Worm (Caenorhabditis elegans) whole organism, L1 larva: Measurements from ENCODE around the gene stdh-2.
A peak's percentile ranks its signal among the peaks of the same experiment; 100 is the strongest.

ENCODE experiments used
- C34B4.2 ChIP-seq: sonication (generic microtip); optimal IDR thresholded peaks from 2 replicates; lab custom pipeline; 2017; ENCODE audit warnings: mild to moderate bottlenecking, missing genetic modification characterization, missing compliant biosample characterization
- blmp-1 ChIP-seq: fragments of 150-350 bp; optimal IDR thresholded peaks from 2 replicates; lab custom pipeline; 2014; ENCODE audit warnings: missing biosample characterization, missing genetic modification characterization
- ceh-63 ChIP-seq: fragments of 200-800 bp; sonication (Bioruptor generic); optimal IDR thresholded peaks from 2 replicates; lab custom pipeline; 2018; ENCODE audit warnings: mild to moderate bottlenecking, missing genetic modification characterization, missing compliant biosample characterization
- ceh-82 ChIP-seq, 3 experiments: fragments of 150-350 bp in 1 of 3; sonication (generic microtip) in 2 of 3; optimal IDR thresholded peaks; 2 replicates each; lab custom pipeline; 2014 to 2017; ENCODE audit warnings: missing biosample characterization in 3 of 3, missing genetic modification characterization in 3 of 3
- ceh-90 ChIP-seq: sonication (generic microtip); optimal IDR thresholded peaks from 2 replicates; lab custom pipeline; 2016; ENCODE audit warnings: missing genetic modification characterization, missing compliant biosample characterization
- dpl-1 ChIP-seq, 3 experiments: fragments of 150-350 bp in 2 of 3; sonication (generic microtip) in 1 of 3; optimal IDR thresholded peaks; 2 replicates each; lab custom pipeline; 2014 to 2017; ENCODE audit warnings: missing biosample characterization in 3 of 3, missing genetic modification characterization in 3 of 3, missing genetic modification reagents in 3 of 3
- elt-2 ChIP-seq: sonication (generic microtip); optimal IDR thresholded peaks from 2 replicates; lab custom pipeline; 2016; ENCODE audit warnings: missing genetic modification characterization, mild to moderate bottlenecking, inconsistent platforms, missing compliant biosample characterization, missing genetic modification reagents
- elt-3 ChIP-seq, 6 experiments: fragments of 150-350 bp in 1 of 6; sonication (generic microtip); optimal IDR thresholded peaks; 2 replicates each; lab custom pipeline; 2017 to 2018; ENCODE audit warnings: missing biosample characterization in 6 of 6, missing genetic modification characterization in 6 of 6, inconsistent platforms in 1 of 6
- ets-5 ChIP-seq: fragments of 200-800 bp; sonication (Bioruptor generic); IDR thresholded peaks from 2 replicates; pipeline ENCODE4 v1.3.6; 2022; ENCODE audit warnings: missing genetic modification characterization, missing compliant biosample characterization
- fkh-10 ChIP-seq: sonication (generic microtip); optimal IDR thresholded peaks from 2 replicates; lab custom pipeline; 2017; ENCODE audit warnings: missing biosample characterization, missing genetic modification reagents, missing genetic modification characterization
- grh-1 ChIP-seq: fragments of 200-800 bp; sonication (Bioruptor generic); IDR thresholded peaks from 2 replicates; pipeline ENCODE4 v1.3.6; 2022; ENCODE audit warnings: missing genetic modification reagents, missing genetic modification characterization, missing compliant biosample characterization
- hlh-17 ChIP-seq: fragments of 200-800 bp; sonication (Bioruptor generic); optimal IDR thresholded peaks from 2 replicates; lab custom pipeline; 2018; ENCODE audit warnings: missing genetic modification characterization, mild to moderate bottlenecking, missing compliant biosample characterization, moderate library complexity, borderline replicate concordance
- hlh-4 ChIP-seq: sonication (generic microtip); optimal IDR thresholded peaks from 2 replicates; lab custom pipeline; 2016; ENCODE audit warnings: mild to moderate bottlenecking, missing genetic modification characterization, missing compliant biosample characterization
- isw-1 ChIP-seq: fragments of 200-800 bp; sonication (Bioruptor generic); IDR thresholded peaks from 2 replicates; pipeline ENCODE4 v1.3.6; 2022; ENCODE audit warnings: missing genetic modification characterization, missing compliant biosample characterization
- lin-13 ChIP-seq: fragments of 150-350 bp; optimal IDR thresholded peaks from 2 replicates; lab custom pipeline; 2014; ENCODE audit warnings: missing biosample characterization, missing genetic modification reagents, missing genetic modification characterization
- lin-35 ChIP-seq, 2 experiments: fragments of 150-350 bp; optimal IDR thresholded peaks; 2 replicates each; lab custom pipeline; 2014; ENCODE audit warnings: missing biosample characterization in 2 of 2, missing genetic modification characterization in 2 of 2, missing genetic modification reagents in 2 of 2
- lin-39 ChIP-seq: fragments of 150-350 bp; optimal IDR thresholded peaks from 2 replicates; lab custom pipeline; 2014; ENCODE audit warnings: missing biosample characterization, missing genetic modification reagents, missing genetic modification characterization
- lir-3 ChIP-seq: sonication (generic microtip); optimal IDR thresholded peaks from 2 replicates; lab custom pipeline; 2016; ENCODE audit warnings: mild to moderate bottlenecking, missing genetic modification characterization, moderate library complexity, missing compliant biosample characterization; ENCODE audit not compliant: poor library complexity
- mdl-1 ChIP-seq, 2 experiments: fragments of 150-350 bp; optimal IDR thresholded peaks; 2 replicates each; lab custom pipeline; 2014 to 2017; ENCODE audit warnings: missing biosample characterization in 2 of 2, missing genetic modification characterization in 2 of 2, inconsistent platforms in 1 of 2
- mef-2 ChIP-seq: fragments of 150-350 bp; optimal IDR thresholded peaks from 2 replicates; lab custom pipeline; 2014; ENCODE audit warnings: missing biosample characterization, missing genetic modification characterization
- mep-1 ChIP-seq: fragments of 150-350 bp; optimal IDR thresholded peaks from 2 replicates; lab custom pipeline; 2014; ENCODE audit warnings: missing biosample characterization, missing genetic modification characterization
- nhr-71 ChIP-seq: sonication (generic microtip); optimal IDR thresholded peaks from 2 replicates; lab custom pipeline; 2016; ENCODE audit warnings: mild to moderate bottlenecking, missing genetic modification characterization, moderate library complexity, missing compliant biosample characterization
- nhr-76 ChIP-seq: sonication (generic microtip); optimal IDR thresholded peaks from 2 replicates; lab custom pipeline; 2017; ENCODE audit warnings: missing biosample characterization, missing genetic modification characterization
- nhr-84 ChIP-seq: sonication (generic microtip); optimal IDR thresholded peaks from 2 replicates; lab custom pipeline; 2017; ENCODE audit warnings: missing biosample characterization, missing genetic modification characterization
- nhr-85 ChIP-seq: sonication (generic microtip); peaks from one replicate; lab custom pipeline; 2016; ENCODE audit warnings: missing genetic modification characterization, inconsistent platforms, missing compliant biosample characterization
- pqm-1 ChIP-seq: sonication (generic microtip); optimal IDR thresholded peaks from 3 replicates; lab custom pipeline; 2017; ENCODE audit warnings: missing biosample characterization, missing genetic modification characterization
- snu-23 ChIP-seq: sonication (generic microtip); optimal IDR thresholded peaks from 2 replicates; lab custom pipeline; 2016; ENCODE audit warnings: missing genetic modification characterization, missing compliant biosample characterization
- sup-37 ChIP-seq: fragments of 200-800 bp; sonication (Bioruptor generic); optimal IDR thresholded peaks from 2 replicates; lab custom pipeline; 2018; ENCODE audit warnings: mild to moderate bottlenecking, missing genetic modification characterization, missing compliant biosample characterization
- unc-30 ChIP-seq: sonication (generic microtip); optimal IDR thresholded peaks from 2 replicates; lab custom pipeline; 2017; ENCODE audit warnings: missing biosample characterization, missing genetic modification characterization
- unc-98 ChIP-seq: fragments of 200-800 bp; sonication (Bioruptor generic); IDR thresholded peaks from 2 replicates; pipeline ENCODE4 v1.3.6; 2022; ENCODE audit warnings: missing genetic modification characterization, missing compliant biosample characterization
- vab-15 ChIP-seq: sonication (generic microtip); optimal IDR thresholded peaks from 2 replicates; lab custom pipeline; 2017; ENCODE audit warnings: missing genotype, mild to moderate bottlenecking, missing genetic modification characterization, missing compliant biosample characterization
- xbp-1 ChIP-seq: sonication (generic microtip); optimal IDR thresholded peaks from 2 replicates; lab custom pipeline; 2016; ENCODE audit warnings: missing genetic modification characterization, missing compliant biosample characterization
- zag-1 ChIP-seq: fragments of 150-350 bp; optimal IDR thresholded peaks from 2 replicates; lab custom pipeline; 2014; ENCODE audit warnings: missing biosample characterization, missing genetic modification characterization
- zip-4 ChIP-seq: fragments of 200-800 bp; sonication (Bioruptor generic); optimal IDR thresholded peaks from 2 replicates; lab custom pipeline; 2018; ENCODE audit warnings: mild to moderate bottlenecking, missing genetic modification characterization, moderate library complexity, missing compliant biosample characterization

stdh-2 gene

DNA sequence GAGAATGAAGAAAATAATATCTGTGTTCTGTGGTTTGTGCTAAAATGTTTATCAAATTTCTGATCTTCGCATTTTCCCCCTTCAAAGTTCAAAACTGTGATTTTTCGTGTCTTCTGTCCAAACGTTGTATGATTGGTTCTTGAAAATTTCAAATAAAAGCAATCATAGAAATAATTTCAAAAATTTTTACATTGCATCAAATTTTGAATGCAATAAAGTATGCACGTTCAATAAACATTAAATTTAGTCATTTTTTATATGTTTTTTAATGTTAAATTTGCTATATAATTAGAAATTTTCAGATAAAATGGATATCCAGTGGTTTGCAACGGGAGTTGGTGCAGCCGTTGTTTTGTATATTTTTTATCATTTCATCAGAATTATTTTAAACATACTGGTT, at the start of gene stdh-2:
Gene stdh-2, plus strand, starts transcription at position 301 of the 400 bp plus-strand sequence.
- TF ChIP-seq ets-5 (GFP tag; lab: Robert Waterston, UW) (no peak), dpl-1 (GFP tag; optimal IDR thresholded peaks at IDR 0.05; lab: Kevin White, UChicago) (no peak), lin-13 (GFP tag; lab: Kevin White, UChicago) (no peak), nhr-71 (tag; lab: Kevin White, UChicago) (no peak), zag-1 (tag; lab: Kevin White, UChicago) (no peak), mdl-1 (tag; optimal IDR thresholded peaks at IDR 0.05; lab: Kevin White, UChicago) (no peak), unc-98 (GFP tag; lab: Robert Waterston, UW) (no peak), zip-4 (GFP tag; lab: Kevin White, UChicago) (no peak), unc-30 (no peak), hlh-17 (GFP tag; lab: Kevin White, UChicago) (no peak), ceh-63 (GFP tag; lab: Kevin White, UChicago) (no peak), ceh-90 (no peak), blmp-1 (no peak), xbp-1 (tag; lab: Kevin White, UChicago) (no peak), vab-15 (tag; lab: Kevin White, UChicago) (no peak), nhr-76 (no peak)

DNA sequence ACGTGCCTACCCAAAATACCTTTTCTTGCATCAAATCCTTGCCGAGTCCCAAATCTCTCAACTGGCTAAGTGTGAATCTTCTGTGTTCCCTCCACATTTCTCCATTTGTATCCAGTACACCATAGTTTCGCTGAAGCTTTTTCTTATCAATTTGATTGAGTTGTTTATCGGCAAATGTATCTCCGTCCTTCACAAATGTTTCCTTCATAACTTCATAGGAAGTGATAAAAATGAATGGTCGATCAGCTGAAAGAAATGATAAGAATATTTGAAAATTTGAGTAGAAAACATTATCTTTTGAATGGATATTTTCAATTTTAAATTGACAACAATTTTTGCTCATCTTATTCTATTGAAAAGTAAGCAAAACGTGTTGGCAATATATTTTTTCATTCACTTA, 48.9 kb upstream of the stdh-2 start:
- peak; percentile 79 for TF ChIP-seq elt-2 (tag; lab: Kevin White, UChicago)
- no peak for TF ChIP-seq lin-35 (GFP tag; optimal IDR thresholded peaks at IDR 0.05; lab: Kevin White, UChicago)
- TF ChIP-seq pqm-1 (tag; lab: Kevin White, UChicago), result peak; percentile 74

DNA sequence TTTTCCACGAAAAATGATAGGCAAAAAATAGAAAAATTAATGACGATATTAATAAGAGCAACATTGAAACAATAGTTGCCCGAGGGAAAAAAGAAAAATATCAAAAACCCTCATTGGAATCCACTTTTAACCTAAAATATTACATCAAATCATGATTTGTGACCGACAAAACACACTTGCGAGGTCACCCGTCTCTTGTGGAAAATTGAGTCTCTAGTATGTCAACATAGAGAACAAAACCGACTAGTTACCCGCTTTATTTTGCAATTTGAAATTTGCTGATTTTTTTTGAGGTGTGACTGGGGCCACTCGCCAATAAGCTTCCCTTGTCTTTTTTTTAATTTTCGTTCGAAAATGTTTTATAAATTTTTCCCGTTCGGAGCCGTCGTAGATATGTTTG, 48.4 kb upstream of the stdh-2 start, which contains the start of gene cyp-33D1:
Gene cyp-33D1, minus strand, starts transcription at position 101 of the 400 bp plus-strand sequence.
- TF ChIP-seq C34B4.2 (tag; lab: Kevin White, UChicago), result no peak
- no peak for TF ChIP-seq lin-13 (GFP tag; lab: Kevin White, UChicago)
- no peak for TF ChIP-seq isw-1 (GFP tag; lab: Robert Waterston, UW)
- TF ChIP-seq hlh-17 (GFP tag; lab: Kevin White, UChicago), result no peak
- TF ChIP-seq fkh-10, result no peak
- no peak for TF ChIP-seq grh-1 (GFP tag; lab: Robert Waterston, UW)
- TF ChIP-seq nhr-85 (tag; lab: Kevin White, UChicago), result no peak
- TF ChIP-seq nhr-84 (tag; lab: Kevin White, UChicago), result no peak
- no peak for TF ChIP-seq lin-39 (tag; lab: Kevin White, UChicago)

DNA sequence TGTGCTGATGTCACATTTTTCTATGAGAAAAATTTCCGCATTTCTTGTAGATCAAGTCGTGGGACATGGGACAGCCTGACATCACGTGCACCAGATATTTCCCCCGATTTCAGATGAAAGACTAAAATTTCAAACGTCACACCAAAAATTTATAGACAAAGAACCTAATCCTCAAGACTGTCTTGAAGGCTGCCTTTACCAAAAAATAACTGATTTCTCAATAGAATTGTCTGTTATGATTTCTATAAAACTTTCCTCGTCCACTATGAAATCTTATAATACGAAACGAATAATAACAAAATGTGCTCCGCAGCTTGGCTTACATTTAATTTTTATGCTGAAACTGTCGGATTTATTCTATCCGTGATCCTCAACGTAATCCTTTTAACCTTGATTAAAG, 43.8 kb upstream of the stdh-2 start, which contains the start of gene str-106:
Gene str-106, plus strand, starts transcription at position 301 of the 400 bp plus-strand sequence.
- TF ChIP-seq sup-37 (no peak), nhr-85 (tag; lab: Kevin White, UChicago) (no peak), ceh-82 (tag; optimal IDR thresholded peaks at IDR 0.05; lab: Kevin White, UChicago) (no peak), zag-1 (tag; lab: Kevin White, UChicago) (no peak)

DNA sequence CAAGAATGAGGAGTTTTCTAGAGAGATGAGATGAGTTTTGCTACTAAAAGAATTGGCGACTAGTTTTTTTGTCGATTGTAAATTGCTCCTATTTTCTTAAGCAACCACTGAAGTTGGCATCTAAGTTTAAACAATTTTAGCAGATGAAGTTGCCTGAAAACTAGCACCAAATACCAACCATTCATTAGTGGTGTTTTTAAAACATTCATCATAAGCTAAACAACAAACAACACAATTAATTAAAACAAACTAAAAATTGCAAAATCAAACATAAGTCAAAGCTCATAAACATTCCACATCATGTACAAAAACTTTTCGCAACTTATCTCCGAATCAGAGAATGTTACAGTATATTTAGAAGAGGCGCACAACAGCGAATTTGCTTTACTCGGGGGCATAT, 42.0 kb upstream of the stdh-2 start, which contains the start of gene srz-13:
Gene srz-13, plus strand, starts transcription at position 301 of the 400 bp plus-strand sequence.
- TF ChIP-seq mef-2 (tag; lab: Kevin White, UChicago) (no peak), hlh-4 (tag; lab: Kevin White, UChicago) (no peak), lin-35 (GFP tag; optimal IDR thresholded peaks at IDR 0.05; lab: Kevin White, UChicago) (no peak), mep-1 (tag; lab: Kevin White, UChicago) (no peak), snu-23 (GFP tag; lab: Kevin White, UChicago) (no peak), nhr-84 (tag; lab: Kevin White, UChicago) (no peak), lir-3 (tag; lab: Kevin White, UChicago) (no peak), elt-3 (tag; optimal IDR thresholded peaks at IDR 0.05; lab: Kevin White, UChicago) (no peak)
